Worm (Caenorhabditis elegans) whole organism, mixed stage, embryonic: ENCODE measurements around the gene C45H4.18.

Experiments
- ceh-83 ChIP-seq: fragments of 200-800 bp; sonication (Bioruptor generic); optimal IDR thresholded peaks from 2 replicates; lab custom pipeline; 2018; ENCODE audit warnings: mild to moderate bottlenecking, missing genetic modification characterization, missing compliant biosample characterization
- ham-2 ChIP-seq: fragments of 200-800 bp; sonication (Bioruptor generic); optimal IDR thresholded peaks from 2 replicates; lab custom pipeline; 2018; ENCODE audit warnings: mild to moderate bottlenecking, missing genetic modification characterization, missing compliant biosample characterization
- lin-13 ChIP-seq: fragments of 150-350 bp; optimal IDR thresholded peaks from 2 replicates; lab custom pipeline; 2014; ENCODE audit warnings: missing biosample characterization, missing genetic modification characterization
- mab-5 ChIP-seq: fragments of 150-350 bp; optimal IDR thresholded peaks from 2 replicates; lab custom pipeline; 2014; ENCODE audit warnings: missing biosample characterization, missing genetic modification characterization
- nhr-12 ChIP-seq: fragments of 150-350 bp; optimal IDR thresholded peaks from 2 replicates; lab custom pipeline; 2014; ENCODE audit warnings: missing biosample characterization, missing genetic modification characterization
- nhr-76 ChIP-seq: sonication (generic microtip); optimal IDR thresholded peaks from 2 replicates; lab custom pipeline; 2017; ENCODE audit warnings: missing biosample characterization, missing genetic modification characterization
- pha-4 ChIP-seq: fragments of 150-350 bp; optimal IDR thresholded peaks from 2 replicates; lab custom pipeline; 2018; ENCODE audit warnings: missing biosample characterization, missing genetic modification reagents, missing genetic modification characterization
- snpc-4 ChIP-seq: fragments of 150-350 bp; optimal IDR thresholded peaks from 2 replicates; lab custom pipeline; 2014; ENCODE audit warnings: missing biosample characterization, missing genetic modification characterization
- unc-39 ChIP-seq: fragments of 150-350 bp; optimal IDR thresholded peaks from 2 replicates; lab custom pipeline; 2014; ENCODE audit warnings: missing biosample characterization, missing genetic modification characterization
- unc-62 ChIP-seq: fragments of 150-350 bp; optimal IDR thresholded peaks from 2 replicates; lab custom pipeline; 2014; ENCODE audit warnings: missing biosample characterization, missing genetic modification reagents, missing genetic modification characterization
- zip-8 ChIP-seq: fragments of 150-350 bp; optimal IDR thresholded peaks from 2 replicates; lab custom pipeline; 2014; ENCODE audit warnings: missing biosample characterization, missing genetic modification characterization
- ztf-11 ChIP-seq: fragments of 150-350 bp; optimal IDR thresholded peaks from 2 replicates; lab custom pipeline; 2014; ENCODE audit warnings: missing biosample characterization, missing genetic modification characterization

ce11 chrV:2126554-2126953 is 48.8 kb upstream of the C45H4.18 start:
- TF ChIP-seq pha-4 (tag; lab: Kevin White, UChicago), result no peak
- no peak for TF ChIP-seq nhr-76 (tag; lab: Kevin White, UChicago)
- TF ChIP-seq snpc-4 (tag; lab: Kevin White, UChicago), result no peak
- no peak for TF ChIP-seq ztf-11 (tag; lab: Kevin White, UChicago)
- TF ChIP-seq mab-5 (tag; lab: Kevin White, UChicago), result no peak
- TF ChIP-seq unc-62, result no peak
- no peak for TF ChIP-seq zip-8
- TF ChIP-seq unc-39, result no peak
- no peak for TF ChIP-seq nhr-12 (tag; lab: Kevin White, UChicago)
- no peak for TF ChIP-seq ham-2 (GFP tag; lab: Kevin White, UChicago)
- TF ChIP-seq ceh-83 (GFP tag; lab: Kevin White, UChicago), result no peak
- no peak for TF ChIP-seq lin-13 (tag; lab: Kevin White, UChicago)
